Fruit fly (Drosophila melanogaster): ENCODE results near the gene Gmd.
A peak's percentile ranks its signal among the peaks of the same experiment; 100 is the strongest.

Gene Gmd

DNA sequence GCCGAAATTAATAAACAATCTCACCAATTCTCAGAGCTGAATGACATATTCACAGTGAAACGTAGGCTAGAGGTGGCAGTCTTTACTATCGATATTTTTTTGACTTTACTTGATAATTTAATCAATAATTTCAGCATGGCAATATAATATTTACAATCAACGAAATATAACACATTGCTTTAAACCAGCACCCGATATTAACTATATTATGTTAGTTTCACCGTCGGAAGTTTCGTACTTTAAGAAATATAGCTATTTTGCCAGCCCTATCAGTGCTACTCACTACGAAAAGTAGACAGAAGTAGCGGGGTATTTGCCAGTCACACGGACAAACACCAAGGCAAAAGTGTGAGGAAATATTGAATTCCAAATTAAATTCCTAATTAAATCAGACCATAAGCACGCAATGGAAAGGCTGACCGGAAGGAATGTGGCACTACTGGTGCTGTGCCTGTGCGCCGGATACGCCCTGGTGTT, 34.0 kb upstream of the Gmd start, which contains the start of the genes CG31917, Tfb5 and SelT (continued):
- no peak for TF ChIP-seq aop (GFP tag; IDR thresholded peaks at IDR 0.05)
- TF ChIP-seq h (optimal IDR thresholded peaks at IDR 0.05) = no peak
- no peak for TF ChIP-seq usp (GFP tag; optimal IDR thresholded peaks at IDR 0.05)
- TF ChIP-seq Lhr (GFP tag; optimal IDR thresholded peaks at IDR 0.05) = peak; percentile 28
- TF ChIP-seq CG1603 (tag; optimal IDR thresholded peaks at IDR 0.05) = peak; percentile 75
- TF ChIP-seq Lpt (GFP tag; optimal IDR thresholded peaks at IDR 0.05) = no peak
- TF ChIP-seq sna (GFP tag; IDR thresholded peaks at IDR 0.05; ENCODE audit: partially characterized antibody) = peak; percentile 70
- TF ChIP-seq HmgD (GFP tag; optimal IDR thresholded peaks at IDR 0.05) = peak; percentile 62
- TF ChIP-seq ssp (GFP tag; IDR thresholded peaks at IDR 0.05) = 0 out of 2 replicates have a peak, but pooled peaks have one; percentile 23
- TF ChIP-seq B-H2 (GFP tag; optimal IDR thresholded peaks at IDR 0.05) = peak; percentile 42
- peak; percentile 47 for TF ChIP-seq CG7556 (GFP tag; optimal IDR thresholded peaks at IDR 0.05)
- TF ChIP-seq pb (GFP tag; optimal IDR thresholded peaks at IDR 0.05) = no peak
- TF ChIP-seq CG14860 (GFP tag; IDR thresholded peaks at IDR 0.05; ENCODE audit: partially characterized antibody) = 0 out of 3 replicates have a peak, but pooled peaks have one; percentile 42
- peak; percentile 83 for TF ChIP-seq pzg (GFP tag; optimal IDR thresholded peaks at IDR 0.05)
- no peak for TF ChIP-seq D (optimal IDR thresholded peaks at IDR 0.05)
- no peak for TF ChIP-seq D (GFP tag; optimal IDR thresholded peaks at IDR 0.05)
- peak; percentile 39 for TF ChIP-seq slou (GFP tag; optimal IDR thresholded peaks at IDR 0.05)
- no peak for TF ChIP-seq CG13296 (GFP tag; optimal IDR thresholded peaks at IDR 0.05)
- TF ChIP-seq Neu2 (GFP tag; optimal IDR thresholded peaks at IDR 0.05; ENCODE audit: borderline replicate concordance) = no peak
- no peak for TF ChIP-seq run (tag; optimal IDR thresholded peaks at IDR 0.05)
- peak in 1 of 3 experiments; percentile 50 for TF ChIP-seq lola (GFP tag; optimal IDR thresholded peaks at IDR 0.05)
- TF ChIP-seq BtbVII (GFP tag; optimal IDR thresholded peaks at IDR 0.05) = no peak
- peak; percentile 49 for TF ChIP-seq shn (GFP tag; optimal IDR thresholded peaks at IDR 0.05)
- TF ChIP-seq otp (GFP tag; IDR thresholded peaks at IDR 0.05) = no peak
- TF ChIP-seq CG32767 (GFP tag; IDR thresholded peaks at IDR 0.05) = no peak
- peak; percentile 41 for TF ChIP-seq CG10209 (GFP tag; optimal IDR thresholded peaks at IDR 0.05)
- no peak for TF ChIP-seq CG18619 (GFP tag; optimal IDR thresholded peaks at IDR 0.05)
- TF ChIP-seq row (GFP tag; IDR thresholded peaks at IDR 0.05) = peak; percentile 95
- peak; percentile 91 for TF ChIP-seq Sry-δ (GFP tag; optimal IDR thresholded peaks at IDR 0.05)
- TF ChIP-seq H2.0 (GFP tag; IDR thresholded peaks at IDR 0.05) = no peak
- peak; percentile 82 for TF ChIP-seq CG12391 (tag; optimal IDR thresholded peaks at IDR 0.05)
- peak; percentile 59 for TF ChIP-seq CG12299 (tag; optimal IDR thresholded peaks at IDR 0.05)
- TF ChIP-seq CG8359 (GFP tag; optimal IDR thresholded peaks at IDR 0.05; ENCODE audit: borderline replicate concordance) = no peak
- peak; percentile 25 for TF ChIP-seq HHEX (GFP tag; optimal IDR thresholded peaks at IDR 0.05)
- no peak for TF ChIP-seq CG4360 (GFP tag; IDR thresholded peaks at IDR 0.05)
- TF ChIP-seq Chrac-16 (GFP tag; optimal IDR thresholded peaks at IDR 0.05) = peak; percentile 46
- TF ChIP-seq unpg (GFP tag; optimal IDR thresholded peaks at IDR 0.05) = peak; percentile 68
- TF ChIP-seq CG6272 (GFP tag; IDR thresholded peaks at IDR 0.05) = no peak
- TF ChIP-seq CG7987 (GFP tag; optimal IDR thresholded peaks at IDR 0.05) = no peak
- no peak for TF ChIP-seq CG18011 (GFP tag; optimal IDR thresholded peaks at IDR 0.05)
- TF ChIP-seq Hmr (GFP tag; optimal IDR thresholded peaks at IDR 0.05) = peak; percentile 73
- peak; percentile 83 for TF ChIP-seq Doc3 (GFP tag; IDR thresholded peaks at IDR 0.05; ENCODE audit: partially characterized antibody)
- TF ChIP-seq CG12219 (GFP tag; optimal IDR thresholded peaks at IDR 0.05) = peak; percentile 11
- TF ChIP-seq CG17359 (tag; optimal IDR thresholded peaks at IDR 0.05) = no peak
- TF ChIP-seq luna (GFP tag; optimal IDR thresholded peaks at IDR 0.05) = no peak
- TF ChIP-seq CG11085 (GFP tag; IDR thresholded peaks at IDR 0.05) = no peak
- TF ChIP-seq cg (GFP tag; optimal IDR thresholded peaks at IDR 0.05) = no peak
- TF ChIP-seq nau (GFP tag; optimal IDR thresholded peaks at IDR 0.05) = no peak
- no peak for TF ChIP-seq CG12236 (GFP tag; optimal IDR thresholded peaks at IDR 0.05)
- peak; percentile 45; the same call in 1 of the 2 replicates for TF ChIP-seq HLH3B (GFP tag; IDR thresholded peaks at IDR 0.05)

Data from whole organism, embryonic.